Worm (Caenorhabditis elegans) whole organism, early embryonic: ENCODE results near the gene Y43F8C.3.

Experiments
- F13C5.2 ChIP-seq: sonication (generic microtip); optimal IDR thresholded peaks from 2 replicates; lab custom pipeline; 2017; ENCODE audit warnings: mild to moderate bottlenecking, missing genetic modification characterization, inconsistent platforms, missing compliant biosample characterization
- ama-1 ChIP-seq: fragments of 150-350 bp; optimal IDR thresholded peaks from 2 replicates; lab custom pipeline; 2014
- ets-7 ChIP-seq: sonication (generic microtip); optimal IDR thresholded peaks from 2 replicates; lab custom pipeline; 2016; ENCODE audit warnings: missing genotype, missing genetic modification characterization, missing compliant biosample characterization
- hnd-1 ChIP-seq: sonication (generic microtip); optimal IDR thresholded peaks from 2 replicates; lab custom pipeline; 2016; ENCODE audit warnings: missing genetic modification characterization, missing compliant biosample characterization
- pes-1 ChIP-seq: fragments of 200-800 bp; sonication (Bioruptor generic); IDR thresholded peaks from 2 replicates; pipeline ENCODE4 v1.3.6; 2022; ENCODE audit warnings: missing genetic modification reagents, missing genetic modification characterization, missing compliant biosample characterization
- scrt-1 ChIP-seq: fragments of 200-800 bp; sonication (Bioruptor generic); IDR thresholded peaks from 2 replicates; pipeline ENCODE4 v1.3.6; 2022; ENCODE audit warnings: missing genetic modification characterization, missing compliant biosample characterization
- sea-1 ChIP-seq: fragments of 200-800 bp; sonication (Bioruptor generic); conservative IDR thresholded peaks from 2 replicates; pipeline ENCODE4 v1.3.6; 2022; ENCODE audit warnings: missing genetic modification characterization, missing compliant biosample characterization
- tbx-11 ChIP-seq: fragments of 200-800 bp; sonication (Bioruptor generic); IDR thresholded peaks from 2 replicates; pipeline ENCODE4 v1.3.6; 2022; ENCODE audit warnings: missing genetic modification characterization, missing compliant biosample characterization
- tbx-37 ChIP-seq: fragments of 200-800 bp; sonication (Bioruptor generic); conservative IDR thresholded peaks from 2 replicates; pipeline ENCODE4 v1.3.6; 2022; ENCODE audit warnings: missing genetic modification reagents, missing genetic modification characterization, missing compliant biosample characterization

DNA sequence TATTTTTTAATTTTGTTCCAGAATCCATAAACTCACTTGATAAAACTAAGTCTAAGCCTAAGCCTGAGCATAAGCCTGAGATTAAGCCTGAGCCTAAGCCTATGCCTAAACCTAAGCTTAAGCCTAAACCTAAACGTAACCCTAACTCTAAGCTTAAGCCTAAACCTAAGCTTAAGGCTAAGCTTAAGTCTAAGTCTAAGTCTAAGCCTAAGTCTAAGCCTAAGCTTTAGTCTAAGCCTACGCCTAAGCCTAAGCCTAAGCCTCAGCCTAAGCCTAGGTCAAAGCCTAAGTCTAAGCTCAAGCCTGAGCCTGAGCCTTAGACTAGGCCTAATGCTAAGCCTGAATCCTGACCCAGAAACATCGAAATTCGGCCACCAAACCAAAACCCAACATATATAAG is 42.1 kb upstream of the Y43F8C.3 start:
- TF ChIP-seq tbx-37 (GFP tag; lab: Robert Waterston, UW) (no peak), sea-1 (GFP tag; lab: Robert Waterston, UW) (no peak), ets-7 (tag; lab: Kevin White, UChicago) (no peak), tbx-11 (GFP tag; lab: Robert Waterston, UW) (no peak), ama-1 (no peak), F13C5.2 (tag; lab: Kevin White, UChicago) (no peak), hnd-1 (no peak), pes-1 (GFP tag; lab: Robert Waterston, UW) (no peak), scrt-1 (GFP tag; lab: Robert Waterston, UW) (no peak)
